Fruit fly (Drosophila melanogaster): ENCODE results near the gene CG32264.
A peak's percentile ranks its signal among the peaks of the same experiment; 100 is the strongest.

Gene CG32264

dm6 chr3L:3788790-3789421, 17.4 kb downstream of the CG32264 start:
- TF ChIP-seq Myc (optimal IDR thresholded peaks at IDR 0.05) (peak; percentile 88), dsf (GFP tag; optimal IDR thresholded peaks at IDR 0.05; ENCODE audit: borderline replicate concordance) (no peak), pan (optimal IDR thresholded peaks at IDR 0.05) (no peak), lola (GFP tag; optimal IDR thresholded peaks at IDR 0.05) (no peak)

- TF ChIP-seq Hr83 (GFP tag; optimal IDR thresholded peaks at IDR 0.05; ENCODE audit: poor library complexity, severe bottlenecking) (peak; percentile 24), Dif (GFP tag; optimal IDR thresholded peaks at IDR 0.05; ENCODE audit: partially characterized antibody) (peak; percentile 41), Jra (GFP tag; optimal IDR thresholded peaks at IDR 0.05) (no peak), OdsH (GFP tag; optimal IDR thresholded peaks at IDR 0.05) (no peak), sv (GFP tag; optimal IDR thresholded peaks at IDR 0.05) (no peak), Sp1 (GFP tag; optimal IDR thresholded peaks at IDR 0.05) (peak; percentile 46), psq (GFP tag; optimal IDR thresholded peaks at IDR 0.05) (peak; percentile 22), rgr (GFP tag; optimal IDR thresholded peaks at IDR 0.05) (peak; percentile 50), Vsx2 (GFP tag; optimal IDR thresholded peaks at IDR 0.05; ENCODE audit: partially characterized antibody) (peak; percentile 82), Hr78 (GFP tag; optimal IDR thresholded peaks at IDR 0.05) (no peak), dmrt93B (GFP tag; optimal IDR thresholded peaks at IDR 0.05) (no peak), usp (GFP tag; optimal IDR thresholded peaks at IDR 0.05) (no peak), Hnf4 (GFP tag; optimal IDR thresholded peaks at IDR 0.05) (no peak), br (GFP tag; optimal IDR thresholded peaks at IDR 0.05) (peak; percentile 44), foxo (GFP tag; optimal IDR thresholded peaks at IDR 0.05) (peak in 1 of 2 experiments; percentile 14), h (GFP tag; optimal IDR thresholded peaks at IDR 0.05) (peak; percentile 46), Abd-B (GFP tag; optimal IDR thresholded peaks at IDR 0.05) (no peak), CrebA (GFP tag; optimal IDR thresholded peaks at IDR 0.05; ENCODE audit: borderline replicate concordance) (no peak)
Observed at dm6 chr3L:3787595-3788151, 18.6 kb downstream of the CG32264 start.

- TF ChIP-seq ey (GFP tag; optimal IDR thresholded peaks at IDR 0.05) = no peak
- TF ChIP-seq Hr78 (GFP tag; optimal IDR thresholded peaks at IDR 0.05) = no peak
- TF ChIP-seq dl (GFP tag; optimal IDR thresholded peaks at IDR 0.05; ENCODE audit: insufficient read depth in 1 of 2, partially characterized antibody in 2 of 2) = no peak
- no peak for TF ChIP-seq brk (GFP tag; optimal IDR thresholded peaks at IDR 0.05)
- TF ChIP-seq pan (optimal IDR thresholded peaks at IDR 0.05) = no peak
- no peak for TF ChIP-seq h (GFP tag; optimal IDR thresholded peaks at IDR 0.05)
- TF ChIP-seq Sp1 (GFP tag; optimal IDR thresholded peaks at IDR 0.05) = no peak
- TF ChIP-seq sage (GFP tag; optimal IDR thresholded peaks at IDR 0.05) = no peak
- no peak for TF ChIP-seq br (GFP tag; optimal IDR thresholded peaks at IDR 0.05)
- TF ChIP-seq N (GFP tag; optimal IDR thresholded peaks at IDR 0.05) = no peak
- TF ChIP-seq HLH106 (tag; optimal IDR thresholded peaks at IDR 0.05) = no peak
- TF ChIP-seq rgr (GFP tag; optimal IDR thresholded peaks at IDR 0.05) = no peak
- TF ChIP-seq GATAd (GFP tag; optimal IDR thresholded peaks at IDR 0.05) = no peak
- no peak for TF ChIP-seq Dfd (GFP tag; optimal IDR thresholded peaks at IDR 0.05)
- no peak for TF ChIP-seq woc (GFP tag; optimal IDR thresholded peaks at IDR 0.05)
- no peak for TF ChIP-seq sv (GFP tag; optimal IDR thresholded peaks at IDR 0.05)
- TF ChIP-seq jim (GFP tag; optimal IDR thresholded peaks at IDR 0.05) = no peak
- TF ChIP-seq Mio (GFP tag; optimal IDR thresholded peaks at IDR 0.05) = no peak
Observed at dm6 chr3L:3787077-3787433, 19.2 kb downstream of the CG32264 start.

dm6 chr3L:3786344-3787076, 19.7 kb downstream of the CG32264 start:
- peak in 1 of 2 experiments; percentile 38 for TF ChIP-seq foxo (GFP tag; optimal IDR thresholded peaks at IDR 0.05)
- TF ChIP-seq HLH106 (tag; optimal IDR thresholded peaks at IDR 0.05) = peak; percentile 29
- no peak for TF ChIP-seq sage (GFP tag; optimal IDR thresholded peaks at IDR 0.05)
- TF ChIP-seq woc (GFP tag; optimal IDR thresholded peaks at IDR 0.05) = peak; percentile 19
- peak; percentile 13 for TF ChIP-seq fru (GFP tag; optimal IDR thresholded peaks at IDR 0.05)
